Fruit fly (Drosophila melanogaster): ENCODE data around the gene Cpr76Ba.

DNA sequence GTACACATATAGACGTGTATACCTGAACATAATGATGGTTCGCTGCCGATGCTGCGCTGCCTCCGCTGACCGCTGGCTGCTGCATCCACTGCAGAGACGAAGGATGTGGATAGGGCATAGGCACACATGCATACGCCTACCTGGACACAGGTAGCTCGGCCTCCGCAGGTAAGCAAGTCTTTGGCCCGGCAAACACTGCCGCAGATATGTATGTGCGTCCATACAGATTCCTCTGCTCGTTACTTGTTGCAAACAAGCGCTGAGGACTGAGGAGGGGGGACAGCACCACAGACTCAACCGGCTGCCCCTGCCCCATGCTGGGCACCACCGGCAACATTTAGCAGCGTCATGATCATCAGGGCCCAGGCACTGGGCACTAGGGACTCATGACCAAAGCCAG is 38.6 kb upstream of the Cpr76Ba start:
- TF ChIP-seq Dfd (GFP tag; optimal IDR thresholded peaks at IDR 0.05) (no peak), CG17186 (GFP tag; optimal IDR thresholded peaks at IDR 0.05) (no peak), en (GFP tag; optimal IDR thresholded peaks at IDR 0.05) (no peak), CG2202 (tag; optimal IDR thresholded peaks at IDR 0.05) (no peak), Asciz (GFP tag; optimal IDR thresholded peaks at IDR 0.05) (no peak), rib (GFP tag; IDR thresholded peaks at IDR 0.05) (no peak), Taf1 (GFP tag; IDR thresholded peaks at IDR 0.05) (no peak), CG8388 (GFP tag; optimal IDR thresholded peaks at IDR 0.05) (no peak), odd (GFP tag; optimal IDR thresholded peaks at IDR 0.05) (no peak), br (optimal IDR thresholded peaks at IDR 0.05) (no peak), CG15269 (tag; optimal IDR thresholded peaks at IDR 0.05) (no peak), Poxn (GFP tag; IDR thresholded peaks at IDR 0.05) (no peak), CG7987 (GFP tag; optimal IDR thresholded peaks at IDR 0.05) (no peak), hkb (optimal IDR thresholded peaks at IDR 0.05) (no peak), hkb (GFP tag; IDR thresholded peaks at IDR 0.05) (no peak)

All from whole organism, embryonic.